Fruit fly (Drosophila melanogaster): Measurements from ENCODE around the gene CapaR.

The CapaR gene

dm6 chr3L:21568848-21569372, 6.9 kb upstream of the CapaR start, which contains the start of the genes CRIF and SMC5:
Gene CRIF, minus strand, starts transcription at chr3L:21568898.
Gene SMC5, plus strand, starts transcription at chr3L:21569176.
- no peak for TF ChIP-seq EcR (GFP tag; optimal IDR thresholded peaks at IDR 0.05)
- no peak for TF ChIP-seq usp (GFP tag; optimal IDR thresholded peaks at IDR 0.05)
- TF ChIP-seq pan (optimal IDR thresholded peaks at IDR 0.05): no peak
- no peak for TF ChIP-seq Dll (optimal IDR thresholded peaks at IDR 0.05)
- no peak for TF ChIP-seq CG8478 (optimal IDR thresholded peaks at IDR 0.05)
- TF ChIP-seq psq (optimal IDR thresholded peaks at IDR 0.05): no peak

- TF ChIP-seq usp (GFP tag; optimal IDR thresholded peaks at IDR 0.05) (no peak), psq (optimal IDR thresholded peaks at IDR 0.05) (no peak), Dll (optimal IDR thresholded peaks at IDR 0.05) (no peak), CG8478 (optimal IDR thresholded peaks at IDR 0.05) (no peak), EcR (GFP tag; optimal IDR thresholded peaks at IDR 0.05) (no peak), pan (optimal IDR thresholded peaks at IDR 0.05) (no peak)
Observed at dm6 chr3L:21568254-21568653, 6.3 kb upstream of the CapaR start.

- TF ChIP-seq psq (optimal IDR thresholded peaks at IDR 0.05) (no peak), pan (optimal IDR thresholded peaks at IDR 0.05) (no peak), EcR (GFP tag; optimal IDR thresholded peaks at IDR 0.05) (no peak), CG8478 (optimal IDR thresholded peaks at IDR 0.05) (no peak), usp (GFP tag; optimal IDR thresholded peaks at IDR 0.05) (no peak), Dll (optimal IDR thresholded peaks at IDR 0.05) (no peak)
Observed at dm6 chr3L:21565126-21565525, 3.1 kb upstream of the CapaR start, which contains the start of gene CG7634. Gene CG7634, plus strand, starts transcription at chr3L:21565426.

- TF ChIP-seq pan (optimal IDR thresholded peaks at IDR 0.05) (no peak), psq (optimal IDR thresholded peaks at IDR 0.05) (no peak), usp (GFP tag; optimal IDR thresholded peaks at IDR 0.05) (no peak), CG8478 (optimal IDR thresholded peaks at IDR 0.05) (no peak), Dll (optimal IDR thresholded peaks at IDR 0.05) (no peak)
Observed at dm6 chr3L:21558176-21558871, 3.7 kb downstream of the CapaR start, which contains the start of gene CG7173. Gene CG7173, minus strand, starts transcription at chr3L:21558226.

dm6 chr3L:21554752-21555151, 7.2 kb downstream of the CapaR start, which contains the start of gene Wnk:
Gene Wnk, minus strand, starts transcription at chr3L:21554928.
- no peak for TF ChIP-seq pan (optimal IDR thresholded peaks at IDR 0.05)
- TF ChIP-seq Dll (optimal IDR thresholded peaks at IDR 0.05): no peak
- no peak for TF ChIP-seq EcR (GFP tag; optimal IDR thresholded peaks at IDR 0.05)
- TF ChIP-seq CG8478 (optimal IDR thresholded peaks at IDR 0.05): no peak
- no peak for TF ChIP-seq psq (optimal IDR thresholded peaks at IDR 0.05)
- TF ChIP-seq usp (GFP tag; optimal IDR thresholded peaks at IDR 0.05): no peak

- TF ChIP-seq usp (GFP tag; optimal IDR thresholded peaks at IDR 0.05): no peak
- no peak for TF ChIP-seq Dll (optimal IDR thresholded peaks at IDR 0.05)
- TF ChIP-seq psq (optimal IDR thresholded peaks at IDR 0.05): no peak
Observed at dm6 chr3L:21542059-21542458, 19.9 kb downstream of the CapaR start, which contains the start of gene CG33290. Gene CG33290, plus strand, starts transcription at chr3L:21542359.

- no peak for TF ChIP-seq Dll (optimal IDR thresholded peaks at IDR 0.05)
- TF ChIP-seq EcR (GFP tag; optimal IDR thresholded peaks at IDR 0.05): no peak
- no peak for TF ChIP-seq CG8478 (optimal IDR thresholded peaks at IDR 0.05)
- TF ChIP-seq psq (optimal IDR thresholded peaks at IDR 0.05): no peak
- TF ChIP-seq usp (GFP tag; optimal IDR thresholded peaks at IDR 0.05): no peak
- TF ChIP-seq pan (optimal IDR thresholded peaks at IDR 0.05): no peak
Observed at dm6 chr3L:21539245-21540196, 22.5 kb downstream of the CapaR start, which contains the start of the genes COX8 and VhaM9.7-b. Gene COX8, minus strand, starts transcription at chr3L:21539447. Gene VhaM9.7-b, plus strand, starts transcription at chr3L:21539862.

- TF ChIP-seq pan (optimal IDR thresholded peaks at IDR 0.05) (no peak), EcR (GFP tag; optimal IDR thresholded peaks at IDR 0.05) (no peak), usp (GFP tag; optimal IDR thresholded peaks at IDR 0.05) (no peak), Dll (optimal IDR thresholded peaks at IDR 0.05) (no peak), CG8478 (optimal IDR thresholded peaks at IDR 0.05) (no peak), psq (optimal IDR thresholded peaks at IDR 0.05) (no peak)
Observed at dm6 chr3L:21538893-21539244, 23.1 kb downstream of the CapaR start.

dm6 chr3L:21536857-21537256, 25.1 kb downstream of the CapaR start, which contains the start of gene Rpn10:
Gene Rpn10, plus strand, starts transcription at chr3L:21537000.
- no peak for TF ChIP-seq CG8478 (optimal IDR thresholded peaks at IDR 0.05)
- no peak for TF ChIP-seq Dll (optimal IDR thresholded peaks at IDR 0.05)
- no peak for TF ChIP-seq EcR (GFP tag; optimal IDR thresholded peaks at IDR 0.05)
- TF ChIP-seq usp (GFP tag; optimal IDR thresholded peaks at IDR 0.05): no peak
- TF ChIP-seq pan (optimal IDR thresholded peaks at IDR 0.05): no peak
- no peak for TF ChIP-seq psq (optimal IDR thresholded peaks at IDR 0.05)

- no peak for TF ChIP-seq CG8478 (optimal IDR thresholded peaks at IDR 0.05)
- TF ChIP-seq usp (GFP tag; optimal IDR thresholded peaks at IDR 0.05): no peak
- no peak for TF ChIP-seq psq (optimal IDR thresholded peaks at IDR 0.05)
- TF ChIP-seq Dll (optimal IDR thresholded peaks at IDR 0.05): no peak
- TF ChIP-seq pan (optimal IDR thresholded peaks at IDR 0.05): no peak
- no peak for TF ChIP-seq EcR (GFP tag; optimal IDR thresholded peaks at IDR 0.05)
Observed at dm6 chr3L:21534360-21534759, 27.6 kb downstream of the CapaR start, which contains the start of gene ppk5. Gene ppk5, plus strand, starts transcription at chr3L:21534660.

- no peak for TF ChIP-seq usp (GFP tag; optimal IDR thresholded peaks at IDR 0.05)
- no peak for TF ChIP-seq Dll (optimal IDR thresholded peaks at IDR 0.05)
- TF ChIP-seq EcR (GFP tag; optimal IDR thresholded peaks at IDR 0.05): no peak
- no peak for TF ChIP-seq CG8478 (optimal IDR thresholded peaks at IDR 0.05)
- no peak for TF ChIP-seq psq (optimal IDR thresholded peaks at IDR 0.05)
- TF ChIP-seq pan (optimal IDR thresholded peaks at IDR 0.05): no peak
Observed at dm6 chr3L:21533270-21533948, 28.6 kb downstream of the CapaR start, which contains the start of gene Mkrn1. Gene Mkrn1, minus strand, starts transcription at chr3L:21533713.

All from whole organism.